Fruit fly (Drosophila melanogaster) whole organism, embryonic: ENCODE results near the gene yellow-f.

Source experiments
- Asciz ChIP-seq: fragments of 200-800 bp; sonication (Bioruptor generic); optimal IDR thresholded peaks from 2 replicates; lab custom pipeline; 2017; ENCODE audit warnings: missing biosample characterization, mild to moderate bottlenecking, missing genetic modification characterization, missing genetic modification reagents
- Bdp1 ChIP-seq: fragments of 200-800 bp; sonication (Bioruptor generic); optimal IDR thresholded peaks from 3 replicates; lab custom pipeline; 2016; ENCODE audit warnings: missing biosample characterization, missing genetic modification characterization
- CG1024 ChIP-seq: fragments of 200-800 bp; sonication (Bioruptor generic); IDR thresholded peaks from 2 replicates; pipeline ENCODE4 v1.3.6; 2022; ENCODE audit warnings: missing biosample characterization, missing genetic modification characterization
- CG10431 ChIP-seq: fragments of 200-800 bp; sonication (Bioruptor generic); optimal IDR thresholded peaks from 3 replicates; lab custom pipeline; 2018; ENCODE audit warnings: missing biosample characterization, mild to moderate bottlenecking, missing genetic modification characterization
- CG11398 ChIP-seq: fragments of 200-800 bp; sonication (Bioruptor generic); optimal IDR thresholded peaks from 2 replicates; lab custom pipeline; 2016; ENCODE audit warnings: missing biosample characterization, missing genetic modification characterization
- CG11696 ChIP-seq: fragments of 200-800 bp; sonication (Bioruptor generic); IDR thresholded peaks from 2 replicates; pipeline ENCODE4 v1.3.6; 2022; ENCODE audit warnings: missing biosample characterization, missing genetic modification characterization
- CG12219 ChIP-seq: fragments of 200-800 bp; sonication (Bioruptor generic); optimal IDR thresholded peaks from 3 replicates; lab custom pipeline; 2018; ENCODE audit warnings: missing biosample characterization, mild to moderate bottlenecking, missing genetic modification characterization
- CG14050 ChIP-seq: fragments of 200-800 bp; sonication (Bioruptor generic); IDR thresholded peaks from 3 replicates; pipeline ENCODE4 v1.3.6; 2022; ENCODE audit warnings: missing biosample characterization, missing genetic modification characterization
- CG14710 ChIP-seq: fragments of 200-800 bp; sonication (Bioruptor generic); optimal IDR thresholded peaks from 3 replicates; lab custom pipeline; 2019; ENCODE audit warnings: missing biosample characterization, mild to moderate bottlenecking, missing genetic modification characterization, moderate library complexity
- CG16815 ChIP-seq: fragments of 200-800 bp; sonication (Bioruptor generic); optimal IDR thresholded peaks from 3 replicates; lab custom pipeline; 2017; ENCODE audit warnings: missing biosample characterization, mild to moderate bottlenecking, missing genetic modification characterization
- CG2120 ChIP-seq: fragments of 200-800 bp; sonication (Bioruptor generic); optimal IDR thresholded peaks from 3 replicates; lab custom pipeline; 2016; ENCODE audit warnings: missing biosample characterization, missing genetic modification characterization
- CG2678 ChIP-seq: fragments of 200-800 bp; sonication (Bioruptor generic); optimal IDR thresholded peaks from 3 replicates; lab custom pipeline; 2019; ENCODE audit warnings: missing biosample characterization, mild to moderate bottlenecking, missing genetic modification characterization, moderate library complexity
- CG2889 ChIP-seq: fragments of 200-800 bp; sonication (Bioruptor generic); IDR thresholded peaks from 3 replicates; pipeline ENCODE4 v1.3.6; 2022; ENCODE audit warnings: missing biosample characterization, missing genetic modification characterization
- CG30403 ChIP-seq: fragments of 200-800 bp; sonication (Bioruptor generic); optimal IDR thresholded peaks from 3 replicates; lab custom pipeline; 2016; ENCODE audit warnings: missing biosample characterization, missing genetic modification characterization
- CG3726 ChIP-seq: fragments of 200-800 bp; sonication (Bioruptor generic); IDR thresholded peaks from 3 replicates; pipeline ENCODE4, ENCODE4 v1.3.6; 2022; ENCODE audit warnings: missing biosample characterization, missing genetic modification characterization
- CG4404 ChIP-seq: fragments of 200-800 bp; sonication (Bioruptor generic); IDR thresholded peaks from 2 replicates; pipeline ENCODE4 v1.3.6; 2022; ENCODE audit warnings: missing biosample characterization, missing genetic modification characterization
- CG4820 ChIP-seq: fragments of 200-800 bp; sonication (Bioruptor generic); optimal IDR thresholded peaks from 3 replicates; lab custom pipeline; 2016; ENCODE audit warnings: missing biosample characterization, missing genetic modification characterization
- CG7271 ChIP-seq: fragments of 200-800 bp; sonication (Bioruptor generic); optimal IDR thresholded peaks from 2 replicates; lab custom pipeline; 2018; ENCODE audit warnings: missing biosample characterization, mild to moderate bottlenecking, missing genetic modification characterization, moderate library complexity
- CG8281 ChIP-seq: fragments of 200-800 bp; sonication (Bioruptor generic); optimal IDR thresholded peaks from 2 replicates; lab custom pipeline; 2018; ENCODE audit warnings: missing biosample characterization, mild to moderate bottlenecking, missing genetic modification characterization, moderate library complexity
- H2.0 ChIP-seq: fragments of 200-800 bp; sonication (Bioruptor generic); IDR thresholded peaks from 2 replicates; pipeline ENCODE4 v1.3.6; 2022; ENCODE audit warnings: missing biosample characterization, missing genetic modification characterization
- Hmr ChIP-seq: fragments of 200-800 bp; sonication (Bioruptor generic); optimal IDR thresholded peaks from 3 replicates; lab custom pipeline; 2017; ENCODE audit warnings: mild to moderate bottlenecking, missing biosample characterization, missing genetic modification reagents, missing genetic modification characterization
- Hr39 ChIP-seq: fragments of >200 bp; optimal IDR thresholded peaks from 2 replicates; lab custom pipeline; 2017
- Poxn ChIP-seq: fragments of 200-800 bp; sonication (Bioruptor generic); IDR thresholded peaks from 2 replicates; pipeline ENCODE4 v1.3.6; 2022; ENCODE audit warnings: missing biosample characterization, missing genetic modification characterization
- Side ChIP-seq: fragments of 200-800 bp; sonication (Bioruptor generic); optimal IDR thresholded peaks from 2 replicates; lab custom pipeline; 2016; ENCODE audit warnings: missing biosample characterization, missing genetic modification characterization
- Vsx1 ChIP-seq: fragments of 200-800 bp; sonication (Bioruptor generic); optimal IDR thresholded peaks from 2 replicates; lab custom pipeline; 2017; ENCODE audit warnings: missing biosample characterization, mild to moderate bottlenecking, missing genetic modification characterization, missing genetic modification reagents
- Xrp1 ChIP-seq: fragments of 200-800 bp; sonication (Bioruptor generic); IDR thresholded peaks from 2 replicates; pipeline ENCODE4 v1.3.6; 2022; ENCODE audit warnings: missing biosample characterization, missing genetic modification characterization
- bsh ChIP-seq, 2 experiments: fragments of 200-800 bp; sonication (Bioruptor generic); optimal IDR thresholded peaks; 2 replicates each; lab custom pipeline; 2017 to 2018; ENCODE audit warnings: mild to moderate bottlenecking in 2 of 2, missing biosample characterization in 2 of 2, missing genetic modification characterization in 2 of 2, moderate library complexity in 1 of 2
- chm ChIP-seq: fragments of 200-800 bp; sonication (Bioruptor generic); IDR thresholded peaks from 2 replicates; pipeline ENCODE4 v1.3.6; 2022; ENCODE audit warnings: missing biosample characterization, missing genetic modification characterization
- croc ChIP-seq: fragments of 200-800 bp; sonication (Bioruptor generic); conservative IDR thresholded peaks from 3 replicates; pipeline ENCODE4 v1.3.6; 2022; ENCODE audit warnings: missing biosample characterization, missing genetic modification characterization
- da ChIP-seq: fragments of 200-800 bp; sonication (Bioruptor generic); optimal IDR thresholded peaks from 2 replicates; lab custom pipeline; 2016; ENCODE audit warnings: missing biosample characterization, missing genetic modification characterization
- dysf ChIP-seq: fragments of 200-800 bp; sonication (Bioruptor generic); IDR thresholded peaks from 3 replicates; pipeline ENCODE4 v1.3.6; 2022; ENCODE audit warnings: missing biosample characterization, missing genetic modification characterization
- fd96Cb ChIP-seq: fragments of 200-800 bp; sonication (Bioruptor generic); optimal IDR thresholded peaks from 2 replicates; lab custom pipeline; 2018; ENCODE audit warnings: missing biosample characterization, mild to moderate bottlenecking, missing genetic modification characterization, moderate library complexity
- ftz-f1 ChIP-seq: fragments of 200-800 bp; sonication (Bioruptor generic); optimal IDR thresholded peaks from 2 replicates; lab custom pipeline; 2016; ENCODE audit warnings: missing biosample characterization, missing genetic modification characterization
- gce ChIP-seq: fragments of 200-800 bp; sonication (Bioruptor generic); IDR thresholded peaks from 3 replicates; pipeline ENCODE4 v1.3.6; 2022; ENCODE audit warnings: missing biosample characterization, missing genetic modification characterization
- gsb-n ChIP-seq: fragments of 200-800 bp; sonication (Bioruptor generic); optimal IDR thresholded peaks from 3 replicates; lab custom pipeline; 2018; ENCODE audit warnings: missing biosample characterization, mild to moderate bottlenecking, missing genetic modification characterization
- her ChIP-seq: fragments of 200-800 bp; sonication (Bioruptor generic); optimal IDR thresholded peaks from 2 replicates; lab custom pipeline; 2016; ENCODE audit warnings: missing biosample characterization, missing genetic modification characterization
- kay ChIP-seq: fragments of 200-800 bp; sonication (Bioruptor generic); optimal IDR thresholded peaks from 2 replicates; lab custom pipeline; 2016; ENCODE audit warnings: missing biosample characterization, missing genetic modification characterization
- knrl ChIP-seq: fragments of 200-800 bp; sonication (Bioruptor generic); IDR thresholded peaks from 3 replicates; pipeline ENCODE4 v1.3.6; 2022; ENCODE audit warnings: missing biosample characterization, missing genetic modification characterization; ENCODE audit not compliant: partially characterized antibody
- maf-S ChIP-seq: fragments of 200-800 bp; sonication (Bioruptor generic); optimal IDR thresholded peaks from 2 replicates; lab custom pipeline; 2016; ENCODE audit warnings: missing biosample characterization, missing genetic modification characterization
- nmo ChIP-seq: fragments of 200-800 bp; sonication (Bioruptor generic); optimal IDR thresholded peaks from 2 replicates; lab custom pipeline; 2018; ENCODE audit warnings: missing biosample characterization, mild to moderate bottlenecking, missing genetic modification characterization, moderate library complexity
- otp ChIP-seq: fragments of 200-800 bp; sonication (Bioruptor generic); IDR thresholded peaks from 3 replicates; pipeline ENCODE4, ENCODE4 v1.3.6; 2022; ENCODE audit warnings: missing biosample characterization, missing genetic modification characterization
- rib ChIP-seq: fragments of 200-800 bp; sonication (Bioruptor generic); IDR thresholded peaks from 2 replicates; pipeline ENCODE4 v1.3.6; 2022; ENCODE audit warnings: missing biosample characterization, missing genetic modification characterization
- sc ChIP-seq, 3 experiments: fragments of >200 bp in 2 of 3; fragments of 200-800 bp in 1 of 3; sonication (Bioruptor generic) in 1 of 3; optimal IDR thresholded peaks; 2 replicates in 2 of 3; 3 replicates in 1 of 3; lab custom pipeline; 2017; ENCODE audit warnings: mild to moderate bottlenecking in 1 of 3, missing biosample characterization in 1 of 3, missing genetic modification characterization in 1 of 3, missing genetic modification reagents in 1 of 3
- schlank ChIP-seq: fragments of 200-800 bp; sonication (Bioruptor generic); optimal IDR thresholded peaks from 2 replicates; lab custom pipeline; 2018; ENCODE audit warnings: missing biosample characterization, mild to moderate bottlenecking, missing genetic modification characterization
- slp2 ChIP-seq: fragments of 200-800 bp; sonication (Bioruptor generic); optimal IDR thresholded peaks from 2 replicates; lab custom pipeline; 2016; ENCODE audit warnings: missing biosample characterization, missing genetic modification characterization
- sob ChIP-seq: fragments of 200-800 bp; sonication (Bioruptor generic); IDR thresholded peaks from 2 replicates; pipeline ENCODE4 v1.3.6; 2022; ENCODE audit warnings: missing biosample characterization, missing genetic modification characterization
- sqz ChIP-seq: fragments of 200-800 bp; sonication (Bioruptor generic); optimal IDR thresholded peaks from 3 replicates; lab custom pipeline; 2018; ENCODE audit warnings: missing biosample characterization, mild to moderate bottlenecking, missing genetic modification characterization
- stc ChIP-seq: fragments of 200-800 bp; sonication (Bioruptor generic); IDR thresholded peaks from 2 replicates; pipeline ENCODE4 v1.3.6; 2022; ENCODE audit warnings: missing biosample characterization, missing genetic modification characterization
- tup ChIP-seq: fragments of 200-800 bp; sonication (Bioruptor generic); optimal IDR thresholded peaks from 2 replicates; lab custom pipeline; 2016; ENCODE audit warnings: missing biosample characterization, mild to moderate bottlenecking, missing genetic modification characterization, moderate library complexity

Gene yellow-f

dm6 chr3R:12982167-12982981, 10.6 kb downstream of the yellow-f start (continued):
- peak; percentile 33 for TF ChIP-seq CG4820
- peak; percentile 27 for TF ChIP-seq tup (GFP tag; lab: Kevin White, UChicago)
- TF ChIP-seq kay (GFP tag; lab: Kevin White, UChicago) = peak; percentile 25
- no peak; the same call in 1 of the 3 replicates for TF ChIP-seq croc (GFP tag; lab: Robert Waterston, UW)
- TF ChIP-seq sc (optimal IDR thresholded peaks at IDR 0.05; lab: Kevin White, UChicago) = no peak
- TF ChIP-seq sc (GFP tag; optimal IDR thresholded peaks at IDR 0.05; lab: Kevin White, UChicago) = peak; percentile 12
- peak; percentile 60 for TF ChIP-seq fd96Cb (tag; lab: Kevin White, UChicago)
- TF ChIP-seq her (GFP tag; lab: Kevin White, UChicago) = no peak
- peak; percentile 76 for TF ChIP-seq CG2889 (GFP tag; lab: Robert Waterston, UW)
- TF ChIP-seq stc (GFP tag; lab: Robert Waterston, UW) = peak; percentile 31; the same call in 1 of the 2 replicates
- TF ChIP-seq slp2 (GFP tag; lab: Kevin White, UChicago) = no peak
- TF ChIP-seq CG8281 (tag; lab: Kevin White, UChicago) = peak; percentile 51
- peak; percentile 34 for TF ChIP-seq nmo (GFP tag; lab: Kevin White, UChicago)
- peak; percentile 58; the same call in 1 of the 2 replicates for TF ChIP-seq Xrp1 (GFP tag; lab: Robert Waterston, UW)
- 0 out of 3 replicates have a peak, but pooled peaks have one; percentile 25 for TF ChIP-seq otp
- TF ChIP-seq Poxn (GFP tag; lab: Robert Waterston, UW) = 0 out of 2 replicates have a peak, but pooled peaks have one; percentile 6
- TF ChIP-seq rib = peak; percentile 43; the same call in 1 of the 2 replicates
- no peak for TF ChIP-seq CG7271 (tag; lab: Kevin White, UChicago)
- no peak for TF ChIP-seq da (GFP tag; lab: Kevin White, UChicago)
- TF ChIP-seq gce (GFP tag; lab: Robert Waterston, UW) = no peak; the same call in 2 of the 3 replicates
- no peak for TF ChIP-seq CG11398
- no peak for TF ChIP-seq Side (GFP tag; lab: Kevin White, UChicago)
- peak; percentile 83 for TF ChIP-seq CG2120
- peak; percentile 37 for TF ChIP-seq schlank (tag; lab: Kevin White, UChicago)
- TF ChIP-seq H2.0 (GFP tag; lab: Robert Waterston, UW) = no peak
- TF ChIP-seq sqz (GFP tag; lab: Kevin White, UChicago) = peak; percentile 3
- peak; percentile 84 for TF ChIP-seq Hmr (GFP tag; lab: Kevin White, UChicago)
- TF ChIP-seq Asciz (GFP tag; lab: Kevin White, UChicago) = peak; percentile 42
- no peak for TF ChIP-seq CG10431 (GFP tag; lab: Kevin White, UChicago)
- no peak for TF ChIP-seq CG1024
- no peak for TF ChIP-seq CG3726 (GFP tag; lab: Robert Waterston, UW)
- peak; percentile 38 for TF ChIP-seq CG14710
- TF ChIP-seq ftz-f1 (GFP tag; lab: Kevin White, UChicago) = no peak
- no peak for TF ChIP-seq Bdp1
- peak; percentile 83 for TF ChIP-seq dysf (GFP tag; lab: Robert Waterston, UW)
- no peak for TF ChIP-seq CG4404 (GFP tag; lab: Robert Waterston, UW)
- TF ChIP-seq CG16815 (GFP tag; lab: Kevin White, UChicago) = peak; percentile 63
- no peak for TF ChIP-seq Hr39 (lab: Kevin White, UChicago)
- no peak for TF ChIP-seq maf-S (GFP tag; lab: Kevin White, UChicago)
- peak; percentile 64 for TF ChIP-seq CG30403 (GFP tag; lab: Kevin White, UChicago)
- peak; percentile 57; the same call in 1 of the 2 replicates for TF ChIP-seq sob
- no peak for TF ChIP-seq knrl
- TF ChIP-seq CG11696 (GFP tag; lab: Robert Waterston, UW) = peak; percentile 97
- peak; percentile 23 to 67 for TF ChIP-seq bsh (GFP tag; optimal IDR thresholded peaks at IDR 0.05; lab: Kevin White, UChicago)
- TF ChIP-seq chm = no peak
- TF ChIP-seq Vsx1 (GFP tag; lab: Kevin White, UChicago) = peak; percentile 64
- peak; percentile 89 for TF ChIP-seq CG2678 (tag; lab: Kevin White, UChicago)
- peak; percentile 56 for TF ChIP-seq CG12219 (GFP tag; lab: Kevin White, UChicago)
- peak; percentile 48; the same call in 1 of the 3 replicates for TF ChIP-seq CG14050 (GFP tag; lab: Robert Waterston, UW)
- no peak for TF ChIP-seq gsb-n
